Fruit fly (Drosophila melanogaster): ENCODE results near the gene mor.

Gene mor

dm6 chr3R:16004691-16005474 is 32.2 kb upstream of the mor start (continued):
- TF ChIP-seq CG6254 (GFP tag; optimal IDR thresholded peaks at IDR 0.05) (peak; percentile 4), CG8478 (optimal IDR thresholded peaks at IDR 0.05) (no peak), CG4404 (GFP tag; IDR thresholded peaks at IDR 0.05) (no peak), CG12391 (tag; optimal IDR thresholded peaks at IDR 0.05) (no peak), sd (tag; optimal IDR thresholded peaks at IDR 0.05) (peak; percentile 88)

- TF ChIP-seq Hmr (GFP tag; optimal IDR thresholded peaks at IDR 0.05) (peak; percentile 10), Scr (GFP tag; IDR thresholded peaks at IDR 0.05; ENCODE audit: partially characterized antibody) (peak; percentile 53), Dll (GFP tag; IDR thresholded peaks at IDR 0.05; ENCODE audit: partially characterized antibody) (peak; percentile 57; the same call in 2 of the 4 replicates), Deaf1 (tag; optimal IDR thresholded peaks at IDR 0.05) (no peak), CG14710 (tag; optimal IDR thresholded peaks at IDR 0.05) (peak; percentile 45), CoRest (tag; optimal IDR thresholded peaks at IDR 0.05) (peak; percentile 34), CG3281 (GFP tag; optimal IDR thresholded peaks at IDR 0.05) (no peak), CG8478 (optimal IDR thresholded peaks at IDR 0.05) (no peak), pan (optimal IDR thresholded peaks at IDR 0.05) (no peak), pan (GFP tag; optimal IDR thresholded peaks at IDR 0.05 in 1 of 2, IDR thresholded peaks at IDR 0.05 in 1 of 2) (no peak), Sry-δ (GFP tag; optimal IDR thresholded peaks at IDR 0.05) (peak; percentile 1), Mad (GFP tag; optimal IDR thresholded peaks at IDR 0.05) (no peak), wdn (GFP tag; IDR thresholded peaks at IDR 0.05) (no peak), lilli (GFP tag; optimal IDR thresholded peaks at IDR 0.05) (peak; percentile 1), CG33557 (GFP tag; optimal IDR thresholded peaks at IDR 0.05) (peak; percentile 8), h (optimal IDR thresholded peaks at IDR 0.05) (no peak), fd96Cb (tag; optimal IDR thresholded peaks at IDR 0.05) (no peak), Atf6 (GFP tag; IDR thresholded peaks at IDR 0.05) (no peak), sob (GFP tag; IDR thresholded peaks at IDR 0.05) (peak; percentile 62), Xbp1 (GFP tag; optimal IDR thresholded peaks at IDR 0.05) (peak; percentile 27), Hr3 (GFP tag; optimal IDR thresholded peaks at IDR 0.05) (no peak), Ada2b (GFP tag; IDR thresholded peaks at IDR 0.05) (no peak), CG10462 (GFP tag; optimal IDR thresholded peaks at IDR 0.05) (no peak), Hmx (GFP tag; optimal IDR thresholded peaks at IDR 0.05) (no peak), bbx (GFP tag; IDR thresholded peaks at IDR 0.05; ENCODE audit: partially characterized antibody) (peak; percentile 73), Meics (GFP tag; optimal IDR thresholded peaks at IDR 0.05) (no peak), NC2β (GFP tag; optimal IDR thresholded peaks at IDR 0.05) (no peak), CG12071 (GFP tag; optimal IDR thresholded peaks at IDR 0.05) (no peak), CG17359 (tag; optimal IDR thresholded peaks at IDR 0.05) (no peak), ase (GFP tag; IDR thresholded peaks at IDR 0.05) (no peak), CG13894 (tag; optimal IDR thresholded peaks at IDR 0.05) (no peak), sug (tag; optimal IDR thresholded peaks at IDR 0.05) (no peak), kni (GFP tag; optimal IDR thresholded peaks at IDR 0.05) (no peak), pum (GFP tag; optimal IDR thresholded peaks at IDR 0.05) (no peak), Gsc (GFP tag; IDR thresholded peaks at IDR 0.05) (no peak), MESR4 (GFP tag; optimal IDR thresholded peaks at IDR 0.05) (no peak), CG31441 (GFP tag; IDR thresholded peaks at IDR 0.05) (no peak), maf-S (GFP tag; optimal IDR thresholded peaks at IDR 0.05) (no peak), phol (tag; optimal IDR thresholded peaks at IDR 0.05) (peak; percentile 6), CG8359 (GFP tag; optimal IDR thresholded peaks at IDR 0.05; ENCODE audit: borderline replicate concordance) (peak; percentile 63), CG10321 (GFP tag; IDR thresholded peaks at IDR 0.05) (no peak), Camta (GFP tag; optimal IDR thresholded peaks at IDR 0.05) (no peak), CG13424 (tag; optimal IDR thresholded peaks at IDR 0.05) (no peak), CG15696 (tag; optimal IDR thresholded peaks at IDR 0.05) (peak; percentile 19), CG7928 (GFP tag; optimal IDR thresholded peaks at IDR 0.05) (no peak)
Measured at dm6 chr3R:16004015-16004414, 31.3 kb upstream of the mor start.

Data from whole organism, embryonic.